Worm (Caenorhabditis elegans): ENCODE data around the gene rpl-18.

ce11 chrIV:13748798-13749197 is 28.9 kb upstream of the rpl-18 start:
- TF ChIP-seq skn-1 (tag; optimal IDR thresholded peaks at IDR 0.05) (no peak), lin-15B (tag; optimal IDR thresholded peaks at IDR 0.05) (no peak), egl-5 (tag; optimal IDR thresholded peaks at IDR 0.05) (no peak), sea-2 (GFP tag; optimal IDR thresholded peaks at IDR 0.05) (no peak), nhr-23 (tag; optimal IDR thresholded peaks at IDR 0.05) (no peak), nhr-67 (tag; optimal IDR thresholded peaks at IDR 0.05) (no peak), daf-12 (tag; optimal IDR thresholded peaks at IDR 0.05) (no peak), ceh-28 (tag; optimal IDR thresholded peaks at IDR 0.05) (no peak), pqm-1 (tag; optimal IDR thresholded peaks at IDR 0.05) (no peak), egl-27 (tag; optimal IDR thresholded peaks at IDR 0.05) (no peak)
